Fruit fly (Drosophila melanogaster): ENCODE data around the gene CG34296.

CG34296 gene

dm6 chr3R:29772090-29772794 is 49.9 kb downstream of the CG34296 start (continued):
- no peak for TF ChIP-seq CG11762 (GFP tag; optimal IDR thresholded peaks at IDR 0.05; ENCODE audit: insufficient read depth)
- TF ChIP-seq Eip75B (GFP tag; optimal IDR thresholded peaks at IDR 0.05), result peak; percentile 18
- peak; percentile 30 for TF ChIP-seq CG6792 (GFP tag; optimal IDR thresholded peaks at IDR 0.05)
